Worm (Caenorhabditis elegans) whole organism, early embryonic: ENCODE measurements around the gene F58G1.3.

Source experiments
- B0310.2 ChIP-seq: sonication (generic microtip); optimal IDR thresholded peaks from 2 replicates; lab custom pipeline; 2016; ENCODE audit warnings: mild to moderate bottlenecking, missing genetic modification characterization, missing compliant biosample characterization
- ama-1 ChIP-seq: fragments of 150-350 bp; optimal IDR thresholded peaks from 2 replicates; lab custom pipeline; 2014
- ceh-13 ChIP-seq: fragments of 200-800 bp; sonication (Bioruptor generic); optimal IDR thresholded peaks from 2 replicates; lab custom pipeline; 2018; ENCODE audit warnings: mild to moderate bottlenecking, missing genetic modification characterization, missing compliant biosample characterization
- ceh-36 ChIP-seq: sonication (generic microtip); optimal IDR thresholded peaks from 2 replicates; lab custom pipeline; 2016; ENCODE audit warnings: missing genetic modification characterization, inconsistent platforms, missing compliant biosample characterization
- flt-1 ChIP-seq: fragments of 200-800 bp; sonication (Bioruptor generic); IDR thresholded peaks from 2 replicates; pipeline ENCODE4 v1.3.6; 2022; ENCODE audit warnings: missing genetic modification characterization, missing compliant biosample characterization
- hnd-1 ChIP-seq: sonication (generic microtip); optimal IDR thresholded peaks from 2 replicates; lab custom pipeline; 2016; ENCODE audit warnings: missing genetic modification characterization, missing compliant biosample characterization
- pes-1 ChIP-seq: fragments of 200-800 bp; sonication (Bioruptor generic); IDR thresholded peaks from 2 replicates; pipeline ENCODE4 v1.3.6; 2022; ENCODE audit warnings: missing genetic modification reagents, missing genetic modification characterization, missing compliant biosample characterization
- sea-1 ChIP-seq: fragments of 200-800 bp; sonication (Bioruptor generic); conservative IDR thresholded peaks from 2 replicates; pipeline ENCODE4 v1.3.6; 2022; ENCODE audit warnings: missing genetic modification characterization, missing compliant biosample characterization
- tbx-11 ChIP-seq: fragments of 200-800 bp; sonication (Bioruptor generic); IDR thresholded peaks from 2 replicates; pipeline ENCODE4 v1.3.6; 2022; ENCODE audit warnings: missing genetic modification characterization, missing compliant biosample characterization
- tbx-37 ChIP-seq: fragments of 200-800 bp; sonication (Bioruptor generic); conservative IDR thresholded peaks from 2 replicates; pipeline ENCODE4 v1.3.6; 2022; ENCODE audit warnings: missing genetic modification reagents, missing genetic modification characterization, missing compliant biosample characterization

- TF ChIP-seq sea-1 (GFP tag; lab: Robert Waterston, UW) = no peak
- TF ChIP-seq flt-1 (GFP tag; lab: Robert Waterston, UW) = no peak
- no peak for TF ChIP-seq ama-1 (lab: Kevin White, UChicago)
- TF ChIP-seq hnd-1 (tag; lab: Kevin White, UChicago) = no peak
- TF ChIP-seq pes-1 (GFP tag; lab: Robert Waterston, UW) = no peak
- TF ChIP-seq ceh-13 (GFP tag; lab: Kevin White, UChicago) = no peak
- TF ChIP-seq ceh-36 (tag; lab: Kevin White, UChicago) = no peak
- TF ChIP-seq B0310.2 (tag; lab: Kevin White, UChicago) = no peak
- TF ChIP-seq tbx-37 (GFP tag; lab: Robert Waterston, UW) = no peak
- no peak for TF ChIP-seq tbx-11
Measured at ce11 chrII:12928241-12928640, at the start of gene F58G1.3.
